Worm (Caenorhabditis elegans) whole organism, L4/young adult: ENCODE results near the gene C54F6.6.

ENCODE experiments used
- W03F9.2 ChIP-seq: fragments of 150-350 bp; optimal IDR thresholded peaks from 2 replicates; lab custom pipeline; 2014; ENCODE audit warnings: missing biosample characterization, missing genetic modification characterization
- dao-5 ChIP-seq: sonication (generic microtip); optimal IDR thresholded peaks from 2 replicates; lab custom pipeline; 2016; ENCODE audit warnings: missing genotype, missing genetic modification characterization, moderate library complexity, missing compliant biosample characterization
- him-1 ChIP-seq: sonication (generic microtip); optimal IDR thresholded peaks from 2 replicates; lab custom pipeline; 2016; ENCODE audit warnings: missing genotype, missing genetic modification reagents, missing genetic modification characterization, missing compliant biosample characterization

ce11 chrV:7553873-7554362 is 30.4 kb downstream of the C54F6.6 start, which contains the start of gene ttr-10:
- no peak for TF ChIP-seq him-1 (tag; lab: Kevin White, UChicago)
- TF ChIP-seq dao-5 = no peak
- no peak for TF ChIP-seq W03F9.2 (tag; lab: Kevin White, UChicago)
